Worm (Caenorhabditis elegans): ENCODE results near the gene T28C6.11.

T28C6.11 gene

ce11 chrIV:8792808-8793207 is 47.3 kb downstream of the T28C6.11 start, which contains the start of gene C33D9.3:
Gene C33D9.3, minus strand, starts transcription at chrIV:8792908.
- TF ChIP-seq ztf-11 (tag; optimal IDR thresholded peaks at IDR 0.05) (no peak), lin-39 (tag; optimal IDR thresholded peaks at IDR 0.05) (no peak), mml-1 (tag; optimal IDR thresholded peaks at IDR 0.05) (no peak), hmg-11 (tag; optimal IDR thresholded peaks at IDR 0.05) (no peak), ceh-9 (tag; optimal IDR thresholded peaks at IDR 0.05) (no peak), egl-27 (tag; optimal IDR thresholded peaks at IDR 0.05) (no peak), fkh-10 (GFP tag; optimal IDR thresholded peaks at IDR 0.05) (no peak), elt-3 (tag; optimal IDR thresholded peaks at IDR 0.05) (no peak), eor-1 (tag; optimal IDR thresholded peaks at IDR 0.05) (no peak), nhr-237 (tag; optimal IDR thresholded peaks at IDR 0.05) (no peak), ZK546.5 (tag; optimal IDR thresholded peaks at IDR 0.05) (no peak), aly-2 (tag; optimal IDR thresholded peaks at IDR 0.05) (no peak), unc-62 (GFP tag; optimal IDR thresholded peaks at IDR 0.05) (no peak), tbx-2 (tag; optimal IDR thresholded peaks at IDR 0.05) (no peak), fkh-2 (tag; optimal IDR thresholded peaks at IDR 0.05) (no peak)

- TF ChIP-seq egl-27 (tag; optimal IDR thresholded peaks at IDR 0.05) (no peak), hmg-11 (tag; optimal IDR thresholded peaks at IDR 0.05) (no peak), lin-15B (tag; optimal IDR thresholded peaks at IDR 0.05) (no peak)
Observed at ce11 chrIV:8790144-8790543, 49.9 kb downstream of the T28C6.11 start, which contains the start of gene sru-35. Gene sru-35, minus strand, starts transcription at chrIV:8790244.

Measured in whole organism, L3 larva.